In the genomic region with DNA sequence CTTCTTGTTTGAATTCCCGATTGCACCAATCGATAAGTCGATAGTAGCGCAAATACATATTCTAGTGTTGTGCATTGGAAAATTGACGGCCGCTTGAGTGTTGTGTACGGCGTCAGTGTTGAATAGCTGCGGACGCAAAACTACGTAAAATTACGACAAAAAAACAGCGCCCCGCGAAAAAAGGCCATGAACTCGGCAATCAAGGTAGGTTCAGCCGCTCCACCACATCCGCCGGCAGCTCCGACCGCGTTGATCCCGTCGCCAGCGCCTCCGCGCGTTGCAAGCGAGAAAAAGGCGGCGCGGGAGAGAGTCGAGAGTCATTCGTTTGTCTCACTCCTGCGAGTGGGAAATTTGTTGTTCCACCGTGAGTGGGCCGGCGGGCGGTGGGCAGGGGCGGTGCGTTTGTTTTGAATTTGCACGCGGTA, we compare ENCODE assay signal across 6 fruit fly cellular contexts.
TF ChIP-seq lines count a peak whose summit lies in the region.

A gene (plus strand): TSS at position 95 of the 425 bp plus-strand sequence.

- TF ChIP-seq CTCF in S2 (optimal IDR thresholded peaks at IDR 0.05; lab: Kevin White, UChicago), result peak; percentile 3 to 27
- TF ChIP-seq CTCF in whole organism, embryonic (GFP tag; optimal IDR thresholded peaks at IDR 0.05; lab: Kevin White, UChicago), result peak; percentile 11

TF ChIP-seq in whole organism, adult, 20 proteins besides CTCF, POLR2A, EP300 and RAD21 (continues in another document):
- TF ChIP-seq CG1620 (GFP tag; optimal IDR thresholded peaks at IDR 0.05; lab: Kevin White, UChicago), result peak; percentile 93
- peak; percentile 79 for TF ChIP-seq pad (GFP tag; optimal IDR thresholded peaks at IDR 0.05; lab: Kevin White, UChicago)
- peak; percentile 74 for TF ChIP-seq ovo (GFP tag; optimal IDR thresholded peaks at IDR 0.05; lab: Kevin White, UChicago)
- peak; percentile 79 for TF ChIP-seq CG7101 (tag; optimal IDR thresholded peaks at IDR 0.05; lab: Kevin White, UChicago)
- peak; percentile 57 for TF ChIP-seq CG11617 (GFP tag; optimal IDR thresholded peaks at IDR 0.05; lab: Kevin White, UChicago)
- TF ChIP-seq kay (GFP tag; lab: Kevin White, UChicago; ENCODE audit: borderline replicate concordance), result no peak
- peak; percentile 56 for TF ChIP-seq CG14711 (tag; optimal IDR thresholded peaks at IDR 0.05; lab: Kevin White, UChicago)
- TF ChIP-seq tj (GFP tag; optimal IDR thresholded peaks at IDR 0.05; lab: Kevin White, UChicago), result no peak
- no peak for TF ChIP-seq CG5204 (GFP tag; optimal IDR thresholded peaks at IDR 0.05; lab: Kevin White, UChicago)
- TF ChIP-seq cnc (optimal IDR thresholded peaks at IDR 0.05; lab: Kevin White, UChicago), result no peak
- peak; percentile 35 for TF ChIP-seq CG33017 (tag; optimal IDR thresholded peaks at IDR 0.05; lab: Kevin White, UChicago)
- TF ChIP-seq cic (GFP tag; optimal IDR thresholded peaks at IDR 0.05; lab: Kevin White, UChicago), result peak; percentile 12
- peak; percentile 61 for TF ChIP-seq bab1 (GFP tag; optimal IDR thresholded peaks at IDR 0.05; lab: Kevin White, UChicago)
- TF ChIP-seq Clk (GFP tag; optimal IDR thresholded peaks at IDR 0.05; lab: Kevin White, UChicago), result peak; percentile 74
- TF ChIP-seq Crg-1 (GFP tag; optimal IDR thresholded peaks at IDR 0.05; lab: Kevin White, UChicago), result peak; percentile 97
- peak; percentile 77 for TF ChIP-seq CG7045 (GFP tag; optimal IDR thresholded peaks at IDR 0.05; lab: Kevin White, UChicago)
- peak; percentile 87 for TF ChIP-seq Mnt (GFP tag; optimal IDR thresholded peaks at IDR 0.05; lab: Kevin White, UChicago)

TF ChIP-seq in whole organism, embryonic, 481 proteins besides CTCF, POLR2A, EP300 and RAD21 (continues in another document):
- peak; percentile 41 for TF ChIP-seq CG2712 (tag; optimal IDR thresholded peaks at IDR 0.05; lab: Kevin White, UChicago)
- no peak for TF ChIP-seq bigmax (GFP tag; optimal IDR thresholded peaks at IDR 0.05; lab: Kevin White, UChicago)
- peak; percentile 44 for TF ChIP-seq CoRest (tag; optimal IDR thresholded peaks at IDR 0.05; lab: Kevin White, UChicago)
- peak; percentile 67 for TF ChIP-seq amos (GFP tag; IDR thresholded peaks at IDR 0.05; lab: Robert Waterston, UW; ENCODE audit: partially characterized antibody)
- TF ChIP-seq CG1832 (GFP tag; optimal IDR thresholded peaks at IDR 0.05; lab: Kevin White, UChicago), result peak; percentile 37
- peak; percentile 29 for TF ChIP-seq CG12391 (tag; optimal IDR thresholded peaks at IDR 0.05; lab: Kevin White, UChicago)
- no peak for TF ChIP-seq ash1 (GFP tag; optimal IDR thresholded peaks at IDR 0.05; lab: Kevin White, UChicago)
- TF ChIP-seq Hr78 (GFP tag; optimal IDR thresholded peaks at IDR 0.05; lab: Kevin White, UChicago), result no peak
- no peak for TF ChIP-seq CG31224 (GFP tag; IDR thresholded peaks at IDR 0.05; lab: Robert Waterston, UW)
- TF ChIP-seq Abd-B (GFP tag; optimal IDR thresholded peaks at IDR 0.05; lab: Kevin White, UChicago), result peak; percentile 0
- TF ChIP-seq hb (GFP tag; IDR thresholded peaks at IDR 0.05; lab: Robert Waterston, UW; ENCODE audit: partially characterized antibody), result peak; percentile 65; the same call in 1 of the 3 replicates
- peak; percentile 91 for TF ChIP-seq crol (GFP tag; IDR thresholded peaks at IDR 0.05; lab: Robert Waterston, UW)
- TF ChIP-seq CG6683 (GFP tag; optimal IDR thresholded peaks at IDR 0.05; lab: Kevin White, UChicago), result peak; percentile 45
- peak; percentile 79 for TF ChIP-seq CG30403 (GFP tag; optimal IDR thresholded peaks at IDR 0.05; lab: Kevin White, UChicago)
- TF ChIP-seq z (GFP tag; IDR thresholded peaks at IDR 0.05; lab: Robert Waterston, UW), result no peak
- TF ChIP-seq Six4 (GFP tag; optimal IDR thresholded peaks at IDR 0.05; lab: Kevin White, UChicago), result peak; percentile 44
- TF ChIP-seq Lim3 (GFP tag; IDR thresholded peaks at IDR 0.05; lab: Robert Waterston, UW), result no peak

TF ChIP-seq in whole organism, prepupa, 60 proteins besides CTCF, POLR2A, EP300 and RAD21 (continues in another document):
- TF ChIP-seq Hr38 (GFP tag; optimal IDR thresholded peaks at IDR 0.05; lab: Kevin White, UChicago) (no peak), salr (GFP tag; optimal IDR thresholded peaks at IDR 0.05; lab: Kevin White, UChicago) (no peak), Met (GFP tag; optimal IDR thresholded peaks at IDR 0.05; lab: Kevin White, UChicago) (no peak), Sox14 (GFP tag; optimal IDR thresholded peaks at IDR 0.05; lab: Kevin White, UChicago) (peak; percentile 65), Blimp-1 (GFP tag; optimal IDR thresholded peaks at IDR 0.05; lab: Kevin White, UChicago) (no peak), CG10631 (GFP tag; optimal IDR thresholded peaks at IDR 0.05; lab: Kevin White, UChicago) (no peak), Lpt (GFP tag; optimal IDR thresholded peaks at IDR 0.05; lab: Kevin White, UChicago) (no peak), Smox (GFP tag; optimal IDR thresholded peaks at IDR 0.05; lab: Kevin White, UChicago) (no peak), CG3919 (GFP tag; optimal IDR thresholded peaks at IDR 0.05; lab: Kevin White, UChicago) (no peak), achi (GFP tag; optimal IDR thresholded peaks at IDR 0.05; lab: Kevin White, UChicago) (no peak), Hr4 (GFP tag; optimal IDR thresholded peaks at IDR 0.05; lab: Kevin White, UChicago) (no peak), Ets96B (tag; optimal IDR thresholded peaks at IDR 0.05; lab: Kevin White, UChicago) (peak; percentile 24), esn (GFP tag; optimal IDR thresholded peaks at IDR 0.05; lab: Kevin White, UChicago) (peak; percentile 77), ss (GFP tag; optimal IDR thresholded peaks at IDR 0.05; lab: Kevin White, UChicago) (no peak), net (GFP tag; optimal IDR thresholded peaks at IDR 0.05; lab: Kevin White, UChicago) (no peak), Ets21C (GFP tag; optimal IDR thresholded peaks at IDR 0.05; lab: Kevin White, UChicago) (no peak), CG4318 (GFP tag; optimal IDR thresholded peaks at IDR 0.05; lab: Kevin White, UChicago) (no peak), lz (GFP tag; optimal IDR thresholded peaks at IDR 0.05; lab: Kevin White, UChicago) (peak; percentile 75), OdsH (GFP tag; optimal IDR thresholded peaks at IDR 0.05; lab: Kevin White, UChicago) (no peak)

TF ChIP-seq in whole organism, pupa, 21 proteins besides CTCF, POLR2A, EP300 and RAD21:
- TF ChIP-seq Pif1A (GFP tag; optimal IDR thresholded peaks at IDR 0.05; lab: Kevin White, UChicago) (no peak), Snoo (tag; optimal IDR thresholded peaks at IDR 0.05; lab: Kevin White, UChicago) (peak; percentile 54), CG34367 (tag; optimal IDR thresholded peaks at IDR 0.05; lab: Kevin White, UChicago) (no peak), EcR (GFP tag; optimal IDR thresholded peaks at IDR 0.05; lab: Kevin White, UChicago) (peak; percentile 37), CG32121 (GFP tag; IDR thresholded peaks at IDR 0.05; lab: Robert Waterston, UW) (peak; percentile 42; the same call in 1 of the 2 replicates), CG8301 (tag; optimal IDR thresholded peaks at IDR 0.05; lab: Kevin White, UChicago) (no peak), CG15710 (tag; optimal IDR thresholded peaks at IDR 0.05; lab: Kevin White, UChicago) (peak; percentile 36), CG10348 (GFP tag; IDR thresholded peaks at IDR 0.05; lab: Robert Waterston, UW) (no peak), Ets98B (GFP tag; IDR thresholded peaks at IDR 0.05; lab: Robert Waterston, UW) (0 out of 2 replicates have a peak, but pooled peaks have one; percentile 29), CG4496 (GFP tag; IDR thresholded peaks at IDR 0.05; lab: Robert Waterston, UW) (0 out of 3 replicates have a peak, but pooled peaks have one; percentile 24), D1 (tag; optimal IDR thresholded peaks at IDR 0.05; lab: Kevin White, UChicago) (no peak), gl (tag; optimal IDR thresholded peaks at IDR 0.05; lab: Kevin White, UChicago) (no peak), CG9948 (tag; optimal IDR thresholded peaks at IDR 0.05; lab: Kevin White, UChicago) (no peak)

TF ChIP-seq in whole organism, wandering third instar larva, 38 proteins besides CTCF, POLR2A, EP300 and RAD21 (continues in another document):
- TF ChIP-seq dmrt93B (GFP tag; optimal IDR thresholded peaks at IDR 0.05; lab: Kevin White, UChicago), result no peak
- TF ChIP-seq Mio (GFP tag; optimal IDR thresholded peaks at IDR 0.05; lab: Kevin White, UChicago), result no peak
- TF ChIP-seq GATAd (GFP tag; optimal IDR thresholded peaks at IDR 0.05; lab: Kevin White, UChicago), result peak; percentile 16
- TF ChIP-seq dl (GFP tag; optimal IDR thresholded peaks at IDR 0.05; lab: Kevin White, UChicago; ENCODE audit: insufficient read depth in 1 of 2, partially characterized antibody in 2 of 2), result no peak
- TF ChIP-seq Myc (optimal IDR thresholded peaks at IDR 0.05; lab: Kevin White, UChicago), result no peak
- TF ChIP-seq rgr (GFP tag; optimal IDR thresholded peaks at IDR 0.05; lab: Kevin White, UChicago), result peak; percentile 81
- no peak for TF ChIP-seq N (GFP tag; optimal IDR thresholded peaks at IDR 0.05; lab: Kevin White, UChicago)
- peak; percentile 82 for TF ChIP-seq OdsH (GFP tag; optimal IDR thresholded peaks at IDR 0.05; lab: Kevin White, UChicago)
- TF ChIP-seq Dfd (GFP tag; optimal IDR thresholded peaks at IDR 0.05; lab: Kevin White, UChicago), result no peak
- TF ChIP-seq CG9705 (GFP tag; optimal IDR thresholded peaks at IDR 0.05; lab: Kevin White, UChicago), result peak; percentile 42
- peak; percentile 37 for TF ChIP-seq dsf (GFP tag; optimal IDR thresholded peaks at IDR 0.05; lab: Kevin White, UChicago; ENCODE audit: borderline replicate concordance)
- no peak for TF ChIP-seq Rel (GFP tag; optimal IDR thresholded peaks at IDR 0.05; lab: Kevin White, UChicago)
- TF ChIP-seq Rel (tag; optimal IDR thresholded peaks at IDR 0.05; lab: Kevin White, UChicago), result peak; percentile 27
- peak; percentile 65 for TF ChIP-seq sv (GFP tag; optimal IDR thresholded peaks at IDR 0.05; lab: Kevin White, UChicago)
- TF ChIP-seq Sp1 (GFP tag; optimal IDR thresholded peaks at IDR 0.05; lab: Kevin White, UChicago), result no peak
- no peak for TF ChIP-seq brk (GFP tag; optimal IDR thresholded peaks at IDR 0.05; lab: Kevin White, UChicago)
- peak; percentile 34 for TF ChIP-seq sage (GFP tag; optimal IDR thresholded peaks at IDR 0.05; lab: Kevin White, UChicago)
- TF ChIP-seq lola (GFP tag; optimal IDR thresholded peaks at IDR 0.05; lab: Kevin White, UChicago), result no peak
- TF ChIP-seq Dif (GFP tag; optimal IDR thresholded peaks at IDR 0.05; lab: Kevin White, UChicago; ENCODE audit: partially characterized antibody), result no peak
- TF ChIP-seq ey (GFP tag; optimal IDR thresholded peaks at IDR 0.05; lab: Kevin White, UChicago), result peak; percentile 71
- peak; percentile 30 for TF ChIP-seq jim (GFP tag; optimal IDR thresholded peaks at IDR 0.05; lab: Kevin White, UChicago)
- no peak for TF ChIP-seq woc (GFP tag; optimal IDR thresholded peaks at IDR 0.05; lab: Kevin White, UChicago)
- no peak for TF ChIP-seq pan (optimal IDR thresholded peaks at IDR 0.05; lab: Kevin White, UChicago)
- peak; percentile 90 for TF ChIP-seq Hnf4 (GFP tag; optimal IDR thresholded peaks at IDR 0.05; lab: Kevin White, UChicago)
- peak; percentile 84 for TF ChIP-seq fru (GFP tag; optimal IDR thresholded peaks at IDR 0.05; lab: Kevin White, UChicago)
- no peak for TF ChIP-seq Abd-B (GFP tag; optimal IDR thresholded peaks at IDR 0.05; lab: Kevin White, UChicago)
